Fruit fly (Drosophila melanogaster) whole organism, embryonic: ENCODE results near the gene Pits.

Experiments
- CG10979 ChIP-seq: fragments of 200-800 bp; sonication (Bioruptor generic); optimal IDR thresholded peaks from 2 replicates; lab custom pipeline; 2018; ENCODE audit warnings: missing biosample characterization, mild to moderate bottlenecking, missing genetic modification characterization, moderate library complexity
- CG14441 ChIP-seq: fragments of 200-800 bp; sonication (Bioruptor generic); IDR thresholded peaks from 2 replicates; pipeline ENCODE4 v1.3.6; 2022; ENCODE audit warnings: missing biosample characterization, missing genetic modification characterization
- CG16779 ChIP-seq: fragments of 200-800 bp; sonication (Bioruptor generic); IDR thresholded peaks from 2 replicates; pipeline ENCODE4 v1.3.6; 2022; ENCODE audit warnings: missing biosample characterization, missing genetic modification characterization
- Dp ChIP-seq: fragments of 200-800 bp; sonication (Bioruptor generic); optimal IDR thresholded peaks from 2 replicates; lab custom pipeline; 2018; ENCODE audit warnings: missing biosample characterization, mild to moderate bottlenecking, missing genetic modification characterization, moderate library complexity
- H2.0 ChIP-seq: fragments of 200-800 bp; sonication (Bioruptor generic); IDR thresholded peaks from 2 replicates; pipeline ENCODE4 v1.3.6; 2022; ENCODE audit warnings: missing biosample characterization, missing genetic modification characterization

dm6 chrX:12574666-12575202 is 8.3 kb downstream of the Pits start:
- TF ChIP-seq CG16779 (GFP tag; lab: Robert Waterston, UW), result no peak
- TF ChIP-seq CG10979 (tag; lab: Kevin White, UChicago), result no peak
- TF ChIP-seq H2.0 (GFP tag; lab: Robert Waterston, UW), result no peak
- no peak for TF ChIP-seq Dp
- no peak for TF ChIP-seq CG14441
